Worm (Caenorhabditis elegans) whole organism, L1 larva: Measurements from ENCODE around the gene C34C6.3.

Source experiments
- aha-1 ChIP-seq: fragments of 150-350 bp; optimal IDR thresholded peaks from 2 replicates; lab custom pipeline; 2014; ENCODE audit warnings: missing biosample characterization, missing genetic modification characterization
- aly-2 ChIP-seq: fragments of 150-350 bp; optimal IDR thresholded peaks from 2 replicates; lab custom pipeline; 2014; ENCODE audit warnings: missing biosample characterization, missing genetic modification characterization
- efl-1 ChIP-seq, 4 experiments: fragments of 150-350 bp; optimal IDR thresholded peaks in 3 of 4; peaks in 1 of 4; 1 replicate in 1 of 4; 2 replicates in 3 of 4; lab custom pipeline; 2014; ENCODE audit warnings: missing biosample characterization in 2 of 4, missing genetic modification characterization in 2 of 4, missing genetic modification reagents in 2 of 4
- egl-13 ChIP-seq: sonication (generic microtip); optimal IDR thresholded peaks from 2 replicates; lab custom pipeline; 2016; ENCODE audit warnings: missing genotype, missing genetic modification reagents, missing genetic modification characterization, missing compliant biosample characterization
- fkh-10 ChIP-seq: sonication (generic microtip); optimal IDR thresholded peaks from 2 replicates; lab custom pipeline; 2017; ENCODE audit warnings: missing biosample characterization, missing genetic modification reagents, missing genetic modification characterization
- lsy-2 ChIP-seq, 2 experiments: fragments of 150-350 bp; optimal IDR thresholded peaks; 2 replicates each; lab custom pipeline; 2014; ENCODE audit warnings: missing biosample characterization in 2 of 2, missing genetic modification characterization in 2 of 2
- mdl-1 ChIP-seq, 2 experiments: fragments of 150-350 bp; optimal IDR thresholded peaks; 2 replicates each; lab custom pipeline; 2014 to 2017; ENCODE audit warnings: missing biosample characterization in 2 of 2, missing genetic modification characterization in 2 of 2, inconsistent platforms in 1 of 2
- nhr-11 ChIP-seq: fragments of 150-350 bp; optimal IDR thresholded peaks from 2 replicates; lab custom pipeline; 2014; ENCODE audit warnings: missing biosample characterization, missing genetic modification characterization
- nhr-12 ChIP-seq: sonication (generic microtip); optimal IDR thresholded peaks from 2 replicates; lab custom pipeline; 2017; ENCODE audit warnings: missing biosample characterization, missing genetic modification characterization
- nhr-76 ChIP-seq: sonication (generic microtip); optimal IDR thresholded peaks from 2 replicates; lab custom pipeline; 2017; ENCODE audit warnings: missing biosample characterization, missing genetic modification characterization
- rnt-1 ChIP-seq: sonication (generic microtip); optimal IDR thresholded peaks from 2 replicates; lab custom pipeline; 2016; ENCODE audit warnings: mild to moderate bottlenecking, missing genetic modification characterization, moderate library complexity, missing compliant biosample characterization
- unc-62 ChIP-seq: fragments of 150-350 bp; optimal IDR thresholded peaks from 2 replicates; lab custom pipeline; 2014; ENCODE audit warnings: missing biosample characterization, missing genetic modification reagents, missing genetic modification characterization
- ztf-11 ChIP-seq, 2 experiments: sonication (generic microtip); optimal IDR thresholded peaks; 2 replicates each; lab custom pipeline; 2016 to 2017; ENCODE audit warnings: missing genetic modification characterization in 2 of 2, missing biosample characterization in 1 of 2, missing compliant biosample characterization in 1 of 2

DNA sequence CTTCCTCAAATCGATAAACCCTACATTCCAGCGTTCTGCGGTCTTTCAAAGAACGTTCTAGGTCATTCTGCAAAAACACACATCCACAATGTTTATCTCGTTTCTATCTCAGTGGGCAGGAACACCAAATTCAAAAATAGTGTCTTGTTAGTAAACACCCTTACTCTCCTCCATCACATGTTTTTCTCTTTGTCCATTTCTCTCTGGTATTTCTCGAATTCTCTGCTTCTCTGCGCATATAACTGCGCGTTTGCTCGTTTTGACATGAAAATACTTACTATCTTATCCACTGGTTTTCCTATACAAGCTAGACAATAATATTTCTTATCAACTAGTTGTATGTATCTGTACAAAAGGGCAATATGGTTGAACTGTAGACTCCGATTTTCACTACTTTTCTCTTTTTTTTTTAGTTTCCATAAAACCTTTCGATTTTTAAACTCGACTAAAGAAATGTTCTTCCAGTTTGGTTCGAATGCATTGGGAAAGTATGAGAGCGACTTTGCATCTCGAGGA is 41.0 kb upstream of the C34C6.3 start, which contains the start of gene pyr-1:
- no peak for TF ChIP-seq ztf-11 (tag; optimal IDR thresholded peaks at IDR 0.05; lab: Kevin White, UChicago)
- TF ChIP-seq unc-62 (GFP tag; lab: Kevin White, UChicago) = no peak
- no peak for TF ChIP-seq lsy-2 (tag; optimal IDR thresholded peaks at IDR 0.05; lab: Kevin White, UChicago)
- no peak for TF ChIP-seq nhr-11 (tag; lab: Kevin White, UChicago)
- peak in 1 of 2 experiments; percentile 17 for TF ChIP-seq efl-1 (optimal IDR thresholded peaks at IDR 0.05; lab: Kevin White, UChicago)
- peak in 1 of 2 experiments; percentile 92 for TF ChIP-seq efl-1 (GFP tag; optimal IDR thresholded peaks at IDR 0.05 in 1 of 2; lab: Kevin White, UChicago)
- no peak for TF ChIP-seq nhr-12 (tag; lab: Kevin White, UChicago)
- TF ChIP-seq aha-1 (tag; lab: Kevin White, UChicago) = no peak
- no peak for TF ChIP-seq nhr-76 (tag; lab: Kevin White, UChicago)
- peak; percentile 30 for TF ChIP-seq rnt-1 (tag; lab: Kevin White, UChicago)
- TF ChIP-seq aly-2 (tag; lab: Kevin White, UChicago) = no peak
- TF ChIP-seq egl-13 (tag; lab: Kevin White, UChicago) = no peak
- no peak for TF ChIP-seq fkh-10 (GFP tag; lab: Kevin White, UChicago)
- no peak for TF ChIP-seq mdl-1 (tag; optimal IDR thresholded peaks at IDR 0.05; lab: Kevin White, UChicago)
